Fruit fly (Drosophila melanogaster) whole organism, embryonic: ENCODE data around the gene CG15382.

Experiments used
- Ada2b ChIP-seq: fragments of 200-800 bp; sonication (Bioruptor generic); IDR thresholded peaks from 2 replicates; pipeline ENCODE4 v1.3.6; 2022; ENCODE audit warnings: missing biosample characterization, missing genetic modification characterization
- CG10209 ChIP-seq: fragments of 200-800 bp; sonication (Bioruptor generic); optimal IDR thresholded peaks from 3 replicates; lab custom pipeline; 2017; ENCODE audit warnings: missing biosample characterization, mild to moderate bottlenecking, missing genetic modification characterization, missing genetic modification reagents
- CG1024 ChIP-seq: fragments of 200-800 bp; sonication (Bioruptor generic); IDR thresholded peaks from 2 replicates; pipeline ENCODE4 v1.3.6; 2022; ENCODE audit warnings: missing biosample characterization, missing genetic modification characterization
- CG10366 ChIP-seq: fragments of 200-800 bp; sonication (Bioruptor generic); IDR thresholded peaks from 2 replicates; pipeline ENCODE4 v1.3.6; 2022; ENCODE audit warnings: missing biosample characterization, missing genetic modification characterization
- CG11093 ChIP-seq: fragments of 200-800 bp; sonication (Bioruptor generic); IDR thresholded peaks from 3 replicates; pipeline ENCODE4 v1.3.6; 2022; ENCODE audit warnings: missing biosample characterization, missing genetic modification characterization
- CG11456 ChIP-seq: fragments of 200-800 bp; sonication (Bioruptor generic); IDR thresholded peaks from 3 replicates; pipeline ENCODE4 v1.3.6; 2022; ENCODE audit warnings: missing biosample characterization, missing genetic modification characterization
- CG12104 ChIP-seq: fragments of 200-800 bp; sonication (Bioruptor generic); optimal IDR thresholded peaks from 3 replicates; lab custom pipeline; 2016; ENCODE audit warnings: missing biosample characterization, missing genetic modification characterization
- CG13775 ChIP-seq: fragments of 200-800 bp; sonication (Bioruptor generic); optimal IDR thresholded peaks from 3 replicates; lab custom pipeline; 2017; ENCODE audit warnings: missing biosample characterization, mild to moderate bottlenecking, missing genetic modification characterization
- CG14710 ChIP-seq: fragments of 200-800 bp; sonication (Bioruptor generic); optimal IDR thresholded peaks from 3 replicates; lab custom pipeline; 2019; ENCODE audit warnings: missing biosample characterization, mild to moderate bottlenecking, missing genetic modification characterization, moderate library complexity
- CG2120 ChIP-seq: fragments of 200-800 bp; sonication (Bioruptor generic); optimal IDR thresholded peaks from 3 replicates; lab custom pipeline; 2016; ENCODE audit warnings: missing biosample characterization, missing genetic modification characterization
- CG2202 ChIP-seq: fragments of 200-800 bp; sonication (Bioruptor generic); optimal IDR thresholded peaks from 2 replicates; lab custom pipeline; 2018; ENCODE audit warnings: missing biosample characterization, mild to moderate bottlenecking, missing genetic modification characterization
- CG2678 ChIP-seq: fragments of 200-800 bp; sonication (Bioruptor generic); optimal IDR thresholded peaks from 3 replicates; lab custom pipeline; 2019; ENCODE audit warnings: missing biosample characterization, mild to moderate bottlenecking, missing genetic modification characterization, moderate library complexity
- CG30403 ChIP-seq: fragments of 200-800 bp; sonication (Bioruptor generic); optimal IDR thresholded peaks from 3 replicates; lab custom pipeline; 2016; ENCODE audit warnings: missing biosample characterization, missing genetic modification characterization
- CG5953 ChIP-seq: fragments of 200-800 bp; sonication (Bioruptor generic); IDR thresholded peaks from 2 replicates; pipeline ENCODE4 v1.3.6; 2022; ENCODE audit warnings: missing biosample characterization, missing genetic modification characterization
- CG6689 ChIP-seq: fragments of 200-800 bp; sonication (Bioruptor generic); IDR thresholded peaks from 2 replicates; pipeline ENCODE4 v1.3.6; 2022; ENCODE audit warnings: missing biosample characterization, missing genetic modification characterization
- CG6791 ChIP-seq: fragments of 200-800 bp; sonication (Bioruptor generic); IDR thresholded peaks from 3 replicates; pipeline ENCODE4 v1.3.6; 2022; ENCODE audit warnings: missing biosample characterization, missing genetic modification characterization; ENCODE audit not compliant: partially characterized antibody
- CG7372 ChIP-seq: fragments of 200-800 bp; sonication (Bioruptor generic); IDR thresholded peaks from 2 replicates; pipeline ENCODE4 v1.3.6; 2022; ENCODE audit warnings: missing biosample characterization, missing genetic modification characterization
- CG7786 ChIP-seq: fragments of 200-800 bp; sonication (Bioruptor generic); optimal IDR thresholded peaks from 2 replicates; lab custom pipeline; 2016; ENCODE audit warnings: missing biosample characterization, missing genetic modification characterization
- CG7963 ChIP-seq: fragments of 200-800 bp; sonication (Bioruptor generic); IDR thresholded peaks from 3 replicates; pipeline ENCODE4 v1.3.6; 2022; ENCODE audit warnings: missing biosample characterization, missing genetic modification characterization; ENCODE audit not compliant: partially characterized antibody
- CG8924 ChIP-seq: fragments of 200-800 bp; optimal IDR thresholded peaks from 3 replicates; lab custom pipeline; 2019; ENCODE audit warnings: missing biosample characterization, mild to moderate bottlenecking, missing genetic modification characterization, moderate library complexity
- CG9932 ChIP-seq: fragments of 200-800 bp; sonication (Bioruptor generic); IDR thresholded peaks from 2 replicates; pipeline ENCODE4 v1.3.6; 2022; ENCODE audit warnings: missing biosample characterization, missing genetic modification characterization
- D19A ChIP-seq: fragments of 200-800 bp; optimal IDR thresholded peaks from 3 replicates; lab custom pipeline; 2019; ENCODE audit warnings: missing biosample characterization, mild to moderate bottlenecking, missing genetic modification characterization, moderate library complexity
- Gsc ChIP-seq: fragments of 200-800 bp; sonication (Bioruptor generic); IDR thresholded peaks from 2 replicates; pipeline ENCODE4 v1.3.6; 2022; ENCODE audit warnings: missing biosample characterization, missing genetic modification characterization
- HHEX ChIP-seq: fragments of 200-800 bp; sonication (Bioruptor generic); optimal IDR thresholded peaks from 3 replicates; lab custom pipeline; 2017; ENCODE audit warnings: missing biosample characterization, mild to moderate bottlenecking, missing genetic modification characterization, missing genetic modification reagents
- HLH4C ChIP-seq: fragments of 200-800 bp; sonication (Bioruptor generic); IDR thresholded peaks from 3 replicates; pipeline ENCODE4 v1.3.6; 2022; ENCODE audit warnings: missing biosample characterization, missing genetic modification characterization; ENCODE audit not compliant: partially characterized antibody
- Hmx ChIP-seq: fragments of 200-800 bp; sonication (Bioruptor generic); optimal IDR thresholded peaks from 2 replicates; lab custom pipeline; 2016; ENCODE audit warnings: missing biosample characterization, missing genetic modification characterization
- Lim3 ChIP-seq: fragments of 200-800 bp; sonication (Bioruptor generic); IDR thresholded peaks from 2 replicates; pipeline ENCODE4 v1.3.6; 2022; ENCODE audit warnings: missing biosample characterization, missing genetic modification characterization
- MESR4 ChIP-seq: fragments of 200-800 bp; sonication (Bioruptor generic); optimal IDR thresholded peaks from 2 replicates; lab custom pipeline; 2018; ENCODE audit warnings: missing biosample characterization, mild to moderate bottlenecking, missing genetic modification characterization, moderate library complexity
- Med ChIP-seq: fragments of 200-800 bp; sonication (Bioruptor generic); peaks from one replicate; lab custom pipeline; 2016; ENCODE audit warnings: missing biosample characterization, missing genetic modification characterization, mild to moderate bottlenecking, inconsistent platforms, moderate library complexity
- Meics ChIP-seq: fragments of 200-800 bp; sonication (Bioruptor generic); optimal IDR thresholded peaks from 2 replicates; lab custom pipeline; 2017; ENCODE audit warnings: missing biosample characterization, mild to moderate bottlenecking, missing genetic modification characterization
- Ptx1 ChIP-seq: fragments of 200-800 bp; sonication (Bioruptor generic); IDR thresholded peaks from 2 replicates; pipeline ENCODE4 v1.3.6; 2022; ENCODE audit warnings: missing biosample characterization, missing genetic modification characterization
- Xbp1 ChIP-seq: fragments of 200-800 bp; sonication (Bioruptor generic); optimal IDR thresholded peaks from 3 replicates; lab custom pipeline; 2016; ENCODE audit warnings: missing biosample characterization, mild to moderate bottlenecking, missing genetic modification characterization
- Xrp1 ChIP-seq: fragments of 200-800 bp; sonication (Bioruptor generic); IDR thresholded peaks from 2 replicates; pipeline ENCODE4 v1.3.6; 2022; ENCODE audit warnings: missing biosample characterization, missing genetic modification characterization
- bsh ChIP-seq, 2 experiments: fragments of 200-800 bp; sonication (Bioruptor generic); optimal IDR thresholded peaks; 2 replicates each; lab custom pipeline; 2017 to 2018; ENCODE audit warnings: mild to moderate bottlenecking in 2 of 2, missing biosample characterization in 2 of 2, missing genetic modification characterization in 2 of 2, moderate library complexity in 1 of 2
- chinmo ChIP-seq: fragments of 200-800 bp; sonication (Bioruptor generic); IDR thresholded peaks from 4 replicates; pipeline ENCODE4 v1.3.6; 2022; ENCODE audit warnings: missing biosample characterization, missing genetic modification characterization; ENCODE audit not compliant: partially characterized antibody
- dmrt99B ChIP-seq: fragments of 200-800 bp; sonication (Bioruptor generic); optimal IDR thresholded peaks from 2 replicates; lab custom pipeline; 2018; ENCODE audit warnings: missing biosample characterization, mild to moderate bottlenecking, missing genetic modification characterization, moderate library complexity
- gce ChIP-seq: fragments of 200-800 bp; sonication (Bioruptor generic); IDR thresholded peaks from 3 replicates; pipeline ENCODE4 v1.3.6; 2022; ENCODE audit warnings: missing biosample characterization, missing genetic modification characterization
- gfzf ChIP-seq: fragments of 200-800 bp; sonication (Bioruptor generic); optimal IDR thresholded peaks from 2 replicates; lab custom pipeline; 2016; ENCODE audit warnings: missing biosample characterization, mild to moderate bottlenecking, missing genetic modification characterization, moderate library complexity
- insv ChIP-seq, 2 experiments: fragments of 200-800 bp; sonication (Bioruptor generic); optimal IDR thresholded peaks; 3 replicates each; lab custom pipeline; 2016 to 2018; ENCODE audit warnings: missing biosample characterization in 2 of 2, missing genetic modification characterization in 2 of 2
- maf-S ChIP-seq: fragments of 200-800 bp; sonication (Bioruptor generic); optimal IDR thresholded peaks from 2 replicates; lab custom pipeline; 2016; ENCODE audit warnings: missing biosample characterization, missing genetic modification characterization
- nerfin-2 ChIP-seq: fragments of 200-800 bp; sonication (Bioruptor generic); IDR thresholded peaks from 2 replicates; pipeline ENCODE4 v1.3.6; 2022; ENCODE audit warnings: missing biosample characterization, missing genetic modification characterization; ENCODE audit not compliant: partially characterized antibody
- nmo ChIP-seq: fragments of 200-800 bp; sonication (Bioruptor generic); optimal IDR thresholded peaks from 2 replicates; lab custom pipeline; 2018; ENCODE audit warnings: missing biosample characterization, mild to moderate bottlenecking, missing genetic modification characterization, moderate library complexity
- oc ChIP-seq: fragments of 200-800 bp; sonication (Bioruptor generic); optimal IDR thresholded peaks from 2 replicates; lab custom pipeline; 2018; ENCODE audit warnings: missing biosample characterization, mild to moderate bottlenecking, missing genetic modification characterization, moderate library complexity
- repo ChIP-seq: fragments of 200-800 bp; sonication (Bioruptor generic); optimal IDR thresholded peaks from 2 replicates; lab custom pipeline; 2016; ENCODE audit warnings: missing biosample characterization, missing genetic modification characterization
- rib ChIP-seq: fragments of 200-800 bp; sonication (Bioruptor generic); IDR thresholded peaks from 2 replicates; pipeline ENCODE4 v1.3.6; 2022; ENCODE audit warnings: missing biosample characterization, missing genetic modification characterization
- salm ChIP-seq: fragments of 200-800 bp; sonication (Bioruptor generic); optimal IDR thresholded peaks from 2 replicates; lab custom pipeline; 2018; ENCODE audit warnings: missing biosample characterization, mild to moderate bottlenecking, missing genetic modification characterization
- sc ChIP-seq, 3 experiments: fragments of >200 bp in 2 of 3; fragments of 200-800 bp in 1 of 3; sonication (Bioruptor generic) in 1 of 3; optimal IDR thresholded peaks; 2 replicates in 2 of 3; 3 replicates in 1 of 3; lab custom pipeline; 2017; ENCODE audit warnings: mild to moderate bottlenecking in 1 of 3, missing biosample characterization in 1 of 3, missing genetic modification characterization in 1 of 3, missing genetic modification reagents in 1 of 3
- tio ChIP-seq: fragments of 200-800 bp; sonication (Bioruptor generic); optimal IDR thresholded peaks from 2 replicates; lab custom pipeline; 2017; ENCODE audit warnings: missing biosample characterization, missing genetic modification characterization, inconsistent platforms
- toy ChIP-seq: fragments of 200-800 bp; sonication (Bioruptor generic); IDR thresholded peaks from 2 replicates; pipeline ENCODE4 v1.3.6; 2022; ENCODE audit warnings: missing biosample characterization, missing genetic modification characterization

The CG15382 gene

DNA sequence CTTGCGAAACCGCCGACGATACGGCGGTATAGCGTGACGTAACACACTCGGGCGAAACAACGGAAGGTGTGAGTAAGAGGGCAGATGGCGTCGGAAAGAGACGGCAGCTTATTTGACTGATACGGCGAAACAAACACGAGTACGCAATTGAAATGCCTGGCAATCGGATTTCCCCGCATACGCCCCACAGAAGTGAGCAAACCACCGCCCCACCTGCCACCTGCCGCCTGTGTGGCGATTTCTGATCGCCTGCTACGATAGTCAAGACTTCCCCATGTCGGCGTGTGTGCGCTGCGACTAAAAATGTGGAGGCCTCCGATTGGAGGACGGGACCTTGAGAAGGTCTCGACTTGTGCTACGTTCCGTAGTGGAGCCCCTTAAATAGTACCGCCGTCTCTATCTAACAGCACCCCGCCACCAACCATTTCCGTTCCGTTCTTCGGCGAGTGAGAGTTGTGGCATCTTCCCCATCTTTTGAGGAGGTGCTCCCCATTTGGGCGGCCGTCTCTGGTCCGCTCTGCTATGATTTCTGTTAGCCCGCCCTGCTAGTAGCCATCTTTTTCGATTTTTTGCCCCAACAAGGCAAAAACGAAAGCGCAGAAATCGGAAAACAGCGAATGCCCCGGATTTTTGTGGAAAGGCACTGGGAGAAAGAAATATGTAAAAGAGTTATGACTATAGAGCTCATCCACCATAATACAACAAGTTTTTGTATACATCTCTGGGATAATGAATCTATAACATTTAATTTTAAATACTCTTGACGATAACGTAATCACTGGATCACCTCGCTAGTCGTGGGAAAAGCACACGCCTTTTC, 43.3 kb downstream of the CG15382 start (continued):
- TF ChIP-seq Hmx (GFP tag; lab: Kevin White, UChicago) (peak; percentile 55), nerfin-2 (no peak), Ada2b (GFP tag; lab: Robert Waterston, UW) (no peak), Lim3 (GFP tag; lab: Robert Waterston, UW) (no peak), CG11456 (no peak), CG6689 (no peak), nmo (GFP tag; lab: Kevin White, UChicago) (peak; percentile 92), MESR4 (GFP tag; lab: Kevin White, UChicago) (peak; percentile 9), insv (GFP tag; optimal IDR thresholded peaks at IDR 0.05; lab: Kevin White, UChicago) (no peak), CG7786 (GFP tag; lab: Kevin White, UChicago) (peak; percentile 85), CG2120 (GFP tag; lab: Kevin White, UChicago) (peak; percentile 89), Xrp1 (GFP tag; lab: Robert Waterston, UW) (no peak), CG30403 (peak; percentile 91), CG5953 (no peak), CG7372 (GFP tag; lab: Robert Waterston, UW) (no peak), chinmo (GFP tag; lab: Robert Waterston, UW) (no peak), Med (GFP tag; lab: Kevin White, UChicago) (peak; percentile 98), gce (GFP tag; lab: Robert Waterston, UW) (no peak), CG2202 (peak; percentile 84), CG9932 (GFP tag; lab: Robert Waterston, UW) (no peak), HHEX (peak; percentile 82), tio (peak; percentile 60), D19A (tag; lab: Kevin White, UChicago) (peak; percentile 85), CG8924 (peak; percentile 87), HLH4C (GFP tag; lab: Robert Waterston, UW) (no peak), dmrt99B (tag; lab: Kevin White, UChicago) (peak; percentile 88), maf-S (GFP tag; lab: Kevin White, UChicago) (peak; percentile 82), Xbp1 (peak; percentile 87), oc (tag; lab: Kevin White, UChicago) (peak; percentile 88), CG14710 (tag; lab: Kevin White, UChicago) (peak; percentile 82), bsh (GFP tag; optimal IDR thresholded peaks at IDR 0.05; lab: Kevin White, UChicago) (peak; percentile 96 to 97), sc (optimal IDR thresholded peaks at IDR 0.05; lab: Kevin White, UChicago) (no peak), sc (GFP tag; optimal IDR thresholded peaks at IDR 0.05; lab: Kevin White, UChicago) (peak; percentile 83), CG13775 (peak; percentile 77), toy (no peak), CG10209 (peak; percentile 88), gfzf (GFP tag; lab: Kevin White, UChicago) (no peak), CG1024 (GFP tag; lab: Robert Waterston, UW) (no peak), CG12104 (peak; percentile 65), salm (peak; percentile 69), CG2678 (peak; percentile 89), Gsc (no peak), CG10366 (GFP tag; lab: Robert Waterston, UW) (no peak), Meics (peak; percentile 87), CG11093 (GFP tag; lab: Robert Waterston, UW) (peak; percentile 84), rib (GFP tag; lab: Robert Waterston, UW) (no peak), CG6791 (GFP tag; lab: Robert Waterston, UW) (no peak), CG7963 (GFP tag; lab: Robert Waterston, UW) (no peak), repo (GFP tag; lab: Kevin White, UChicago) (peak; percentile 82), Ptx1 (GFP tag; lab: Robert Waterston, UW) (no peak)
